Fruit fly (Drosophila melanogaster): ENCODE data around the gene whe.

dm6 chrX:21429156-21429555, 26.6 kb upstream of the whe start, which contains the start of gene CG10918:
- TF ChIP-seq usp (GFP tag; optimal IDR thresholded peaks at IDR 0.05) = no peak
- TF ChIP-seq br (GFP tag; optimal IDR thresholded peaks at IDR 0.05) = no peak
- TF ChIP-seq psq (GFP tag; optimal IDR thresholded peaks at IDR 0.05) = no peak
- TF ChIP-seq Abd-B (GFP tag; optimal IDR thresholded peaks at IDR 0.05) = no peak
- no peak for TF ChIP-seq OdsH (GFP tag; optimal IDR thresholded peaks at IDR 0.05)
- no peak for TF ChIP-seq woc (GFP tag; optimal IDR thresholded peaks at IDR 0.05)
- TF ChIP-seq h (GFP tag; optimal IDR thresholded peaks at IDR 0.05) = no peak
